Worm (Caenorhabditis elegans) whole organism, late embryonic: ENCODE data around the gene srpa-72.

Source experiments
- C08G9.2 ChIP-seq: sonication (generic microtip); optimal IDR thresholded peaks from 2 replicates; lab custom pipeline; 2016; ENCODE audit warnings: mild to moderate bottlenecking, missing genetic modification characterization, moderate library complexity, missing compliant biosample characterization
- K09A11.1 ChIP-seq: sonication (generic microtip); optimal IDR thresholded peaks from 2 replicates; lab custom pipeline; 2017; ENCODE audit warnings: antibody characterized with exemption, mild to moderate bottlenecking, missing genetic modification characterization, missing compliant biosample characterization; ENCODE audit not compliant: insufficient read depth
- T23F11.4 ChIP-seq: fragments of 200-800 bp; sonication (Bioruptor generic); optimal IDR thresholded peaks from 2 replicates; lab custom pipeline; 2018; ENCODE audit warnings: mild to moderate bottlenecking, missing genetic modification characterization, missing compliant biosample characterization
- Y22D7AL.16 ChIP-seq: sonication (generic microtip); optimal IDR thresholded peaks from 2 replicates; lab custom pipeline; 2016; ENCODE audit warnings: missing genetic modification characterization, missing compliant biosample characterization
- ahr-1 ChIP-seq: sonication (generic microtip); optimal IDR thresholded peaks from 2 replicates; lab custom pipeline; 2016; ENCODE audit warnings: missing genetic modification characterization, missing compliant biosample characterization
- ceh-14 ChIP-seq: sonication (generic microtip); optimal IDR thresholded peaks from 2 replicates; lab custom pipeline; 2016; ENCODE audit warnings: missing genotype, missing genetic modification characterization, missing compliant biosample characterization
- ceh-19 ChIP-seq: fragments of 200-800 bp; sonication (Bioruptor generic); optimal IDR thresholded peaks from 2 replicates; lab custom pipeline; 2018; ENCODE audit warnings: mild to moderate bottlenecking, missing genetic modification characterization, missing compliant biosample characterization
- ceh-2 ChIP-seq: sonication (generic microtip); optimal IDR thresholded peaks from 2 replicates; lab custom pipeline; 2016; ENCODE audit warnings: missing genotype, missing genetic modification characterization, missing compliant biosample characterization
- ceh-31 ChIP-seq: sonication (generic microtip); optimal IDR thresholded peaks from 2 replicates; lab custom pipeline; 2016; ENCODE audit warnings: missing genetic modification characterization, missing compliant biosample characterization
- ceh-48 ChIP-seq: sonication (generic microtip); optimal IDR thresholded peaks from 2 replicates; lab custom pipeline; 2016; ENCODE audit warnings: missing genetic modification characterization, inconsistent platforms, missing compliant biosample characterization
- eyg-1 ChIP-seq: sonication (generic microtip); optimal IDR thresholded peaks from 2 replicates; lab custom pipeline; 2016; ENCODE audit warnings: missing genotype, missing genetic modification characterization, missing compliant biosample characterization
- fax-1 ChIP-seq: sonication (generic microtip); optimal IDR thresholded peaks from 2 replicates; lab custom pipeline; 2016; ENCODE audit warnings: missing genotype, missing genetic modification characterization, missing compliant biosample characterization
- fkh-10 ChIP-seq: fragments of 150-350 bp; optimal IDR thresholded peaks from 2 replicates; lab custom pipeline; 2014; ENCODE audit warnings: missing biosample characterization, missing genetic modification reagents, missing genetic modification characterization
- gmeb-2 ChIP-seq: sonication (generic microtip); optimal IDR thresholded peaks from 2 replicates; lab custom pipeline; 2016; ENCODE audit warnings: missing genetic modification characterization, inconsistent platforms, missing compliant biosample characterization
- hlh-13 ChIP-seq: fragments of 200-800 bp; sonication (Bioruptor generic); optimal IDR thresholded peaks from 2 replicates; lab custom pipeline; 2018; ENCODE audit warnings: mild to moderate bottlenecking, missing genetic modification characterization, missing compliant biosample characterization
- hlh-15 ChIP-seq: sonication (generic microtip); optimal IDR thresholded peaks from 2 replicates; lab custom pipeline; 2016; ENCODE audit warnings: missing genetic modification characterization, missing compliant biosample characterization
- hlh-6 ChIP-seq: sonication (generic microtip); optimal IDR thresholded peaks from 2 replicates; lab custom pipeline; 2016; ENCODE audit warnings: missing genotype, missing genetic modification characterization, missing compliant biosample characterization
- hlh-8 ChIP-seq: sonication (generic microtip); optimal IDR thresholded peaks from 2 replicates; lab custom pipeline; 2016; ENCODE audit warnings: missing genotype, missing genetic modification characterization, missing compliant biosample characterization
- lim-6 ChIP-seq: sonication (generic microtip); optimal IDR thresholded peaks from 2 replicates; lab custom pipeline; 2016; ENCODE audit warnings: missing genetic modification characterization, missing compliant biosample characterization
- lin-11 ChIP-seq: fragments of 200-800 bp; sonication (Bioruptor generic); optimal IDR thresholded peaks from 2 replicates; lab custom pipeline; 2018; ENCODE audit warnings: mild to moderate bottlenecking, missing genetic modification characterization, missing compliant biosample characterization
- madf-2 ChIP-seq: sonication (generic microtip); optimal IDR thresholded peaks from 2 replicates; lab custom pipeline; 2017; ENCODE audit warnings: missing genetic modification characterization, missing compliant biosample characterization
- mec-3 ChIP-seq: sonication (generic microtip); optimal IDR thresholded peaks from 2 replicates; lab custom pipeline; 2016; ENCODE audit warnings: borderline replicate concordance, missing genetic modification characterization, missing compliant biosample characterization
- nfya-1 ChIP-seq: sonication (generic microtip); optimal IDR thresholded peaks from 2 replicates; lab custom pipeline; 2017; ENCODE audit warnings: missing genetic modification characterization, mild to moderate bottlenecking, missing compliant biosample characterization, antibody characterized with exemption, moderate library complexity
- nhr-11 ChIP-seq: fragments of 150-350 bp; optimal IDR thresholded peaks from 2 replicates; lab custom pipeline; 2014; ENCODE audit warnings: missing biosample characterization, missing genetic modification characterization
- nhr-232 ChIP-seq: sonication (generic microtip); optimal IDR thresholded peaks from 2 replicates; lab custom pipeline; 2016; ENCODE audit warnings: missing genetic modification characterization, missing compliant biosample characterization
- odd-2 ChIP-seq: sonication (generic microtip); optimal IDR thresholded peaks from 2 replicates; lab custom pipeline; 2017; ENCODE audit warnings: antibody characterized with exemption, mild to moderate bottlenecking, missing genetic modification characterization, missing compliant biosample characterization
- pat-9 ChIP-seq: fragments of 200-800 bp; sonication (Bioruptor generic); optimal IDR thresholded peaks from 2 replicates; lab custom pipeline; 2018; ENCODE audit warnings: mild to moderate bottlenecking, missing genetic modification characterization, moderate library complexity, missing compliant biosample characterization
- pha-2 ChIP-seq: sonication (generic microtip); optimal IDR thresholded peaks from 2 replicates; lab custom pipeline; 2017; ENCODE audit warnings: mild to moderate bottlenecking, missing genetic modification characterization, missing compliant biosample characterization
- pqm-1 ChIP-seq: sonication (generic microtip); optimal IDR thresholded peaks from 2 replicates; lab custom pipeline; 2016; ENCODE audit warnings: missing genetic modification characterization, missing compliant biosample characterization
- pros-1 ChIP-seq: fragments of 150-350 bp; optimal IDR thresholded peaks from 2 replicates; lab custom pipeline; 2014; ENCODE audit warnings: missing biosample characterization, missing genetic modification reagents, missing genetic modification characterization
- sdc-2 ChIP-seq: sonication (generic microtip); optimal IDR thresholded peaks from 2 replicates; lab custom pipeline; 2016; ENCODE audit warnings: missing genotype, missing genetic modification characterization, missing compliant biosample characterization
- sox-4 ChIP-seq: sonication (generic microtip); optimal IDR thresholded peaks from 2 replicates; lab custom pipeline; 2017; ENCODE audit warnings: mild to moderate bottlenecking, missing genetic modification characterization, inconsistent platforms, missing compliant biosample characterization
- tbx-7 ChIP-seq: sonication (generic microtip); optimal IDR thresholded peaks from 2 replicates; lab custom pipeline; 2016; ENCODE audit warnings: missing genotype, missing genetic modification characterization, missing compliant biosample characterization
- ttx-3 ChIP-seq: sonication (generic microtip); optimal IDR thresholded peaks from 2 replicates; lab custom pipeline; 2016; ENCODE audit warnings: missing genetic modification reagents, missing genetic modification characterization, missing compliant biosample characterization
- unc-3 ChIP-seq, 2 experiments: fragments of 200-800 bp in 1 of 2; sonication (Bioruptor generic) in 1 of 2; sonication (generic microtip) in 1 of 2; conservative IDR thresholded peaks in 1 of 2; optimal IDR thresholded peaks in 1 of 2; 2 replicates each; pipeline versions ENCODE4 v1.3.6 to Lab custom; 2016 to 2022; ENCODE audit warnings: missing compliant biosample characterization in 2 of 2, missing genetic modification characterization in 2 of 2, missing genetic modification reagents in 1 of 2
- unc-42 ChIP-seq: sonication (generic microtip); optimal IDR thresholded peaks from 2 replicates; lab custom pipeline; 2016; ENCODE audit warnings: missing genotype, missing genetic modification characterization, missing compliant biosample characterization
- zip-5 ChIP-seq: sonication (generic microtip); optimal IDR thresholded peaks from 2 replicates; lab custom pipeline; 2016; ENCODE audit warnings: missing genetic modification characterization, missing compliant biosample characterization

The srpa-72 gene

ce11 chrII:2787031-2787512 lies at the start of gene srpa-72, which contains the start of gene F08D12.12:
Gene srpa-72, plus strand, starts transcription at chrII:2787481.
Gene F08D12.12, minus strand, starts transcription at chrII:2787081.
- TF ChIP-seq C08G9.2 (tag; lab: Kevin White, UChicago) (no peak), hlh-13 (GFP tag; lab: Kevin White, UChicago) (no peak), pha-2 (tag; lab: Kevin White, UChicago) (no peak), T23F11.4 (GFP tag; lab: Kevin White, UChicago) (no peak), sox-4 (tag; lab: Kevin White, UChicago) (no peak), gmeb-2 (no peak), odd-2 (tag; lab: Kevin White, UChicago) (no peak), ceh-19 (GFP tag; lab: Kevin White, UChicago) (no peak), ceh-14 (tag; lab: Kevin White, UChicago) (no peak), zip-5 (tag; lab: Kevin White, UChicago) (no peak), ahr-1 (tag; lab: Kevin White, UChicago) (no peak), nhr-11 (no peak)
- TF ChIP-seq, all 69 proteins: peak for 0

- TF ChIP-seq nfya-1 (tag; lab: Kevin White, UChicago) (no peak), K09A11.1 (tag; lab: Kevin White, UChicago) (no peak), mec-3 (tag; lab: Kevin White, UChicago) (no peak), T23F11.4 (GFP tag; lab: Kevin White, UChicago) (no peak), nhr-232 (tag; lab: Kevin White, UChicago) (no peak), hlh-6 (tag; lab: Kevin White, UChicago) (no peak), unc-42 (tag; lab: Kevin White, UChicago) (no peak), pha-2 (tag; lab: Kevin White, UChicago) (no peak), madf-2 (tag; lab: Kevin White, UChicago) (no peak), ceh-14 (tag; lab: Kevin White, UChicago) (no peak), ceh-31 (tag; lab: Kevin White, UChicago) (no peak), sdc-2 (tag; lab: Kevin White, UChicago) (no peak), lin-11 (no peak), ceh-48 (tag; lab: Kevin White, UChicago) (no peak), fkh-10 (no peak), pat-9 (no peak), eyg-1 (tag; lab: Kevin White, UChicago) (no peak), hlh-8 (no peak), ceh-2 (tag; lab: Kevin White, UChicago) (no peak), hlh-15 (tag; lab: Kevin White, UChicago) (no peak)
These were observed 47.7 kb upstream of the srpa-72 start, which contains the start of gene T05A8.6 for ce11 chrII:2739619-2740018. Gene T05A8.6, minus strand, starts transcription at chrII:2739719.

DNA sequence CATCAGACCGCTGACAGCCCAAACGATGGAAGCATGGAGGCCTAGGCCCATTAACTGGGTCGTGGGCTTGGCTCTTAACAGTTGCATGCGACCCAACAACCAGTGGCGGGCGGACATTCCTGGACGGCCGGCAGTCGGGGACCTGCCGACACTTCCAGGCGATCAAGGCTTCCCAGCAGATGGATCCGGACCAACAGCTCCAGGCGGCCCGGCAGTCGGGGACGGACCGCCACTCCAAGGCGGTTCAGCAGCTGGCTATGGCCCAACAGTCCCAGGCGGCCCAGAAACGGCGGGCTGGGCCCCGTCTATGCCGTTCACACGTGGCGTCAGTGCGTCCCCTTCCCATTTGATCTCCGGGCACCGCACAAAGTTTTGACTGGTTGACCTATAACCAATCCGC lies 45.9 kb upstream of the srpa-72 start:
- TF ChIP-seq pqm-1 (tag; lab: Kevin White, UChicago) (no peak), madf-2 (tag; lab: Kevin White, UChicago) (no peak), unc-42 (tag; lab: Kevin White, UChicago) (no peak), tbx-7 (tag; lab: Kevin White, UChicago) (no peak), lin-11 (no peak), hlh-8 (no peak), ttx-3 (tag; lab: Kevin White, UChicago) (no peak), pros-1 (tag; lab: Kevin White, UChicago) (no peak), ceh-31 (tag; lab: Kevin White, UChicago) (no peak), pat-9 (no peak), sdc-2 (tag; lab: Kevin White, UChicago) (no peak), lim-6 (no peak), fax-1 (tag; lab: Kevin White, UChicago) (no peak), eyg-1 (tag; lab: Kevin White, UChicago) (no peak)

- no peak for TF ChIP-seq Y22D7AL.16 (tag; lab: Kevin White, UChicago)
- no peak for TF ChIP-seq ttx-3 (tag; lab: Kevin White, UChicago)
- TF ChIP-seq tbx-7 (tag; lab: Kevin White, UChicago), result no peak
- no peak for TF ChIP-seq sdc-2 (tag; lab: Kevin White, UChicago)
- no peak for TF ChIP-seq unc-3 (GFP tag; conservative IDR thresholded peaks at IDR 0.05; lab: Robert Waterston, UW)
- TF ChIP-seq unc-3 (tag; optimal IDR thresholded peaks at IDR 0.05; lab: Kevin White, UChicago), result no peak
- no peak for TF ChIP-seq fax-1 (tag; lab: Kevin White, UChicago)
- no peak for TF ChIP-seq zip-5 (tag; lab: Kevin White, UChicago)
- no peak for TF ChIP-seq fkh-10
- TF ChIP-seq, all 69 proteins: peak for 0
These were observed 45.0 kb upstream of the srpa-72 start, which contains the start of gene T05A8.7 for ce11 chrII:2742251-2742650. Gene T05A8.7, minus strand, starts transcription at chrII:2742351.
